Worm (Caenorhabditis elegans) whole organism, mixed stage, embryonic: ENCODE results near the gene T19D7.7.

Experiments used
- ceh-43 ChIP-seq: fragments of 200-800 bp; sonication (Bioruptor generic); optimal IDR thresholded peaks from 2 replicates; lab custom pipeline; 2018; ENCODE audit warnings: mild to moderate bottlenecking, missing genetic modification characterization, moderate library complexity, missing compliant biosample characterization
- drap-1 ChIP-seq: fragments of 200-800 bp; sonication (Bioruptor generic); optimal IDR thresholded peaks from 3 replicates; lab custom pipeline; 2018; ENCODE audit warnings: mild to moderate bottlenecking, missing genetic modification characterization, missing compliant biosample characterization
- lsy-2 ChIP-seq: fragments of 150-350 bp; optimal IDR thresholded peaks from 2 replicates; lab custom pipeline; 2014; ENCODE audit warnings: missing biosample characterization, missing genetic modification characterization
- mls-2 ChIP-seq: sonication (generic microtip); optimal IDR thresholded peaks from 2 replicates; lab custom pipeline; 2016; ENCODE audit warnings: mild to moderate bottlenecking, missing genetic modification characterization, moderate library complexity, missing compliant biosample characterization
- nhr-2 ChIP-seq: fragments of 150-350 bp; optimal IDR thresholded peaks from 2 replicates; lab custom pipeline; 2014; ENCODE audit warnings: missing biosample characterization, missing genetic modification characterization
- nhr-76 ChIP-seq: sonication (generic microtip); optimal IDR thresholded peaks from 2 replicates; lab custom pipeline; 2017; ENCODE audit warnings: missing biosample characterization, missing genetic modification characterization
- ztf-11 ChIP-seq: fragments of 150-350 bp; optimal IDR thresholded peaks from 2 replicates; lab custom pipeline; 2014; ENCODE audit warnings: missing biosample characterization, missing genetic modification characterization

ce11 chrX:636893-637292 is 43.9 kb downstream of the T19D7.7 start, which contains the start of gene pha-2:
- no peak for TF ChIP-seq nhr-2 (tag; lab: Kevin White, UChicago)
- TF ChIP-seq ceh-43 (GFP tag; lab: Kevin White, UChicago), result no peak
- TF ChIP-seq mls-2, result no peak
- no peak for TF ChIP-seq ztf-11 (tag; lab: Kevin White, UChicago)
- no peak for TF ChIP-seq lsy-2
- no peak for TF ChIP-seq drap-1 (GFP tag; lab: Kevin White, UChicago)
- TF ChIP-seq nhr-76, result no peak
